Fruit fly (Drosophila melanogaster): ENCODE measurements around the gene CG5466.

CG5466 gene

DNA sequence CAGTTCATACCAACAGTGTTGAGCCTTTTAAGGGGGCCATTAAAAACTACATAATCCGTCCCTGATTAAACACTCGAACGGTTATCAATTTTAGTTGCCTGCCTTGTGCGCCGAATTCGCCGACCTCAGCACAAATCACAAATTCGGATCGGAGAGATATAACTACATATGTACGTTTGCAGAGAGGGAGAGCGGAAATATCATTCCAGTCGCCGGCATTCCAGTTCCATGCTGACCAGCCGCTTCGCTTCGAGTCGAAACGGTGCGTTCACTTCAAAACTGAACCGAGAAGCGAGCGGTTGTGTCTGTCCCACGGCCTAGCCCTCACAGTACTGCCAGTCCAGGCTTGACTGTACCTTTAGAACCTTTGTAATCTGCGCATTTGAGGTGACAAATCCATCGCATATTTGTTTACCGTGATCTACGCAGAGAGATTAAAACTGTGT lies 43.1 kb upstream of the CG5466 start (continued):
- no peak for TF ChIP-seq Vsx1 (GFP tag; optimal IDR thresholded peaks at IDR 0.05)
- TF ChIP-seq CG6272 (GFP tag; IDR thresholded peaks at IDR 0.05), result no peak
- TF ChIP-seq esg (GFP tag; conservative IDR thresholded peaks at IDR 0.05), result no peak
- no peak for TF ChIP-seq sna (GFP tag; IDR thresholded peaks at IDR 0.05; ENCODE audit: partially characterized antibody)
- TF ChIP-seq B-H2 (GFP tag; optimal IDR thresholded peaks at IDR 0.05), result peak; percentile 71
- peak; percentile 97 for TF ChIP-seq CG34376 (GFP tag; optimal IDR thresholded peaks at IDR 0.05)
- peak; percentile 36; the same call in 1 of the 2 replicates for TF ChIP-seq Bgb (GFP tag; IDR thresholded peaks at IDR 0.05; ENCODE audit: partially characterized antibody)
- TF ChIP-seq CG7357 (GFP tag; IDR thresholded peaks at IDR 0.05), result no peak
- no peak for TF ChIP-seq CG4617 (GFP tag; optimal IDR thresholded peaks at IDR 0.05; ENCODE audit: borderline replicate concordance)
- TF ChIP-seq gcm2 (GFP tag; optimal IDR thresholded peaks at IDR 0.05), result no peak
- TF ChIP-seq Dad (GFP tag; optimal IDR thresholded peaks at IDR 0.05), result no peak
- TF ChIP-seq fd102C (GFP tag; optimal IDR thresholded peaks at IDR 0.05), result no peak
- TF ChIP-seq emc (GFP tag; optimal IDR thresholded peaks at IDR 0.05), result no peak
- TF ChIP-seq psq (GFP tag; optimal IDR thresholded peaks at IDR 0.05), result no peak
- no peak for TF ChIP-seq Bteb2 (GFP tag; optimal IDR thresholded peaks at IDR 0.05)
- TF ChIP-seq zf30C (GFP tag; optimal IDR thresholded peaks at IDR 0.05), result peak; percentile 28
- TF ChIP-seq onecut (GFP tag; IDR thresholded peaks at IDR 0.05), result peak; percentile 8; the same call in 1 of the 2 replicates
- no peak for TF ChIP-seq CG15479 (GFP tag; optimal IDR thresholded peaks at IDR 0.05)
- no peak for TF ChIP-seq lola (GFP tag; optimal IDR thresholded peaks at IDR 0.05)
- peak; percentile 9 for TF ChIP-seq pho (GFP tag; optimal IDR thresholded peaks at IDR 0.05)
- TF ChIP-seq Tbp (GFP tag; optimal IDR thresholded peaks at IDR 0.05), result no peak
- no peak for TF ChIP-seq stwl (tag; optimal IDR thresholded peaks at IDR 0.05)
- no peak for TF ChIP-seq CG14965 (GFP tag; optimal IDR thresholded peaks at IDR 0.05; ENCODE audit: borderline replicate concordance)
- peak; percentile 90 for TF ChIP-seq Hey (tag; optimal IDR thresholded peaks at IDR 0.05)
- peak; percentile 84 for TF ChIP-seq CG10543 (GFP tag; optimal IDR thresholded peaks at IDR 0.05)
- TF ChIP-seq CG12769 (tag; optimal IDR thresholded peaks at IDR 0.05), result peak; percentile 68
- no peak for TF ChIP-seq Abd-B (GFP tag; optimal IDR thresholded peaks at IDR 0.05)
- TF ChIP-seq vfl (GFP tag; optimal IDR thresholded peaks at IDR 0.05), result peak; percentile 17
- TF ChIP-seq Optix (GFP tag; IDR thresholded peaks at IDR 0.05), result peak; percentile 16; the same call in 1 of the 3 replicates
- no peak for TF ChIP-seq shn (GFP tag; optimal IDR thresholded peaks at IDR 0.05)
- no peak for TF ChIP-seq dmrt99B (tag; optimal IDR thresholded peaks at IDR 0.05)
- TF ChIP-seq kay (GFP tag; optimal IDR thresholded peaks at IDR 0.05), result peak; percentile 5
- TF ChIP-seq Atf3 (GFP tag; optimal IDR thresholded peaks at IDR 0.05), result no peak
- no peak for TF ChIP-seq CG12155 (GFP tag; optimal IDR thresholded peaks at IDR 0.05)
- TF ChIP-seq hbn (GFP tag; IDR thresholded peaks at IDR 0.05; ENCODE audit: partially characterized antibody), result no peak
- no peak for TF ChIP-seq CG8478 (optimal IDR thresholded peaks at IDR 0.05)
- TF ChIP-seq croc (GFP tag; conservative IDR thresholded peaks at IDR 0.05), result no peak
- no peak for TF ChIP-seq crol (GFP tag; IDR thresholded peaks at IDR 0.05)
- TF ChIP-seq PHDP (tag; optimal IDR thresholded peaks at IDR 0.05), result peak; percentile 42
- no peak for TF ChIP-seq Aef1 (GFP tag; IDR thresholded peaks at IDR 0.05)
- no peak for TF ChIP-seq CG7745 (tag; optimal IDR thresholded peaks at IDR 0.05)
- TF ChIP-seq CG17361 (GFP tag; IDR thresholded peaks at IDR 0.05), result no peak
- TF ChIP-seq H2.0 (GFP tag; IDR thresholded peaks at IDR 0.05), result no peak
- TF ChIP-seq CG12391 (tag; optimal IDR thresholded peaks at IDR 0.05), result no peak
- TF ChIP-seq danr (GFP tag; IDR thresholded peaks at IDR 0.05), result no peak
- no peak for TF ChIP-seq ATbp (GFP tag; optimal IDR thresholded peaks at IDR 0.05)
- peak; percentile 24 for TF ChIP-seq NfI (GFP tag; optimal IDR thresholded peaks at IDR 0.05)
- peak; percentile 47; the same call in 1 of the 2 replicates for TF ChIP-seq rib (GFP tag; IDR thresholded peaks at IDR 0.05)
- peak; percentile 38 for TF ChIP-seq CG2678 (tag; optimal IDR thresholded peaks at IDR 0.05)
- TF ChIP-seq cato (GFP tag; optimal IDR thresholded peaks at IDR 0.05; ENCODE audit: borderline replicate concordance), result no peak
- TF ChIP-seq Kr (GFP tag; optimal IDR thresholded peaks at IDR 0.05), result no peak
